Fruit fly (Drosophila melanogaster) whole organism, wandering third instar larva: ENCODE measurements around the gene slou.

Experiments
- Abd-B ChIP-seq: fragments of >200 bp; optimal IDR thresholded peaks from 2 replicates; lab custom pipeline; 2017; ENCODE audit warnings: missing biosample characterization, missing genetic modification characterization
- CG32264 ChIP-seq: fragments of 200-800 bp; sonication (Bioruptor generic); optimal IDR thresholded peaks from 2 replicates; lab custom pipeline; 2016; ENCODE audit warnings: missing biosample characterization, missing genetic modification characterization
- CG9705 ChIP-seq: fragments of 200-800 bp; sonication (Bioruptor generic); optimal IDR thresholded peaks from 2 replicates; lab custom pipeline; 2018; ENCODE audit warnings: missing biosample characterization, mild to moderate bottlenecking, missing genetic modification characterization
- CrebA ChIP-seq: fragments of 200-800 bp; sonication (Bioruptor generic); optimal IDR thresholded peaks from 2 replicates; lab custom pipeline; 2016; ENCODE audit warnings: missing biosample characterization, mild to moderate bottlenecking, missing genetic modification characterization, borderline replicate concordance
- Dfd ChIP-seq: fragments of >200 bp; optimal IDR thresholded peaks from 2 replicates; lab custom pipeline; 2017; ENCODE audit warnings: missing biosample characterization, missing genetic modification characterization
- Dif ChIP-seq: fragments of 200-275, 200-300 bp; sonication (Bioruptor generic); optimal IDR thresholded peaks from 2 replicates; lab custom pipeline; 2018; ENCODE audit warnings: missing biosample characterization, missing genetic modification characterization; ENCODE audit not compliant: partially characterized antibody
- GATAd ChIP-seq: sonication (Bioruptor generic); optimal IDR thresholded peaks from 2 replicates; lab custom pipeline; 2016; ENCODE audit warnings: missing biosample characterization, missing genetic modification characterization
- HLH106 ChIP-seq: fragments of 200-800 bp; optimal IDR thresholded peaks from 3 replicates; lab custom pipeline; 2019; ENCODE audit warnings: missing biosample characterization, mild to moderate bottlenecking, missing genetic modification characterization, moderate library complexity
- Hnf4 ChIP-seq: fragments of 200-800 bp; sonication (Bioruptor generic); optimal IDR thresholded peaks from 2 replicates; lab custom pipeline; 2016; ENCODE audit warnings: missing biosample characterization, mild to moderate bottlenecking, missing genetic modification characterization
- Hr78 ChIP-seq: fragments of >200 bp; optimal IDR thresholded peaks from 2 replicates; lab custom pipeline; 2017; ENCODE audit warnings: missing biosample characterization, missing genetic modification characterization
- Hr83 ChIP-seq: fragments of 200-300 bp; sonication (Bioruptor generic); optimal IDR thresholded peaks from 2 replicates; lab custom pipeline; 2016; ENCODE audit warnings: missing biosample characterization, mild to moderate bottlenecking, missing genetic modification characterization, moderate library complexity; ENCODE audit not compliant: poor library complexity, severe bottlenecking
- Jra ChIP-seq: sonication (Bioruptor generic); optimal IDR thresholded peaks from 2 replicates; lab custom pipeline; 2016; ENCODE audit warnings: missing biosample characterization, missing genetic modification characterization
- Mio ChIP-seq: sonication (Bioruptor generic); optimal IDR thresholded peaks from 2 replicates; lab custom pipeline; 2016; ENCODE audit warnings: missing biosample characterization, missing genetic modification characterization
- Myc ChIP-seq: fragments of >200 bp; optimal IDR thresholded peaks from 2 replicates; lab custom pipeline; 2017
- N ChIP-seq: fragments of >200 bp; optimal IDR thresholded peaks from 2 replicates; lab custom pipeline; 2018; ENCODE audit warnings: missing biosample characterization, missing external identifiers, missing genetic modification characterization
- OdsH ChIP-seq: fragments of 200-800 bp; sonication (Bioruptor generic); optimal IDR thresholded peaks from 2 replicates; lab custom pipeline; 2016; ENCODE audit warnings: missing biosample characterization, mild to moderate bottlenecking, missing genetic modification characterization
- Rel ChIP-seq, 2 experiments: fragments of 200-800 bp; sonication (Bioruptor generic) in 1 of 2; optimal IDR thresholded peaks; 2 replicates in 1 of 2; 3 replicates in 1 of 2; lab custom pipeline; 2016 to 2019; ENCODE audit warnings: mild to moderate bottlenecking in 2 of 2, missing biosample characterization in 2 of 2, missing genetic modification characterization in 2 of 2, moderate library complexity in 1 of 2
- Sp1 ChIP-seq: fragments of 200-800 bp; sonication (Bioruptor generic); optimal IDR thresholded peaks from 3 replicates; lab custom pipeline; 2019; ENCODE audit warnings: missing biosample characterization, mild to moderate bottlenecking, missing genetic modification characterization, moderate library complexity
- Vsx2 ChIP-seq: fragments of 200-300, 225-300 bp; sonication (Bioruptor generic); optimal IDR thresholded peaks from 2 replicates; lab custom pipeline; 2018; ENCODE audit warnings: missing biosample characterization, missing genetic modification characterization; ENCODE audit not compliant: partially characterized antibody
- br ChIP-seq: fragments of 200-800 bp; sonication (Bioruptor generic); optimal IDR thresholded peaks from 2 replicates; lab custom pipeline; 2016; ENCODE audit warnings: missing biosample characterization, missing genetic modification characterization
- brk ChIP-seq: fragments of 200-800 bp; sonication (Bioruptor generic); optimal IDR thresholded peaks from 2 replicates; lab custom pipeline; 2016; ENCODE audit warnings: missing biosample characterization, mild to moderate bottlenecking, missing genetic modification characterization
- dl ChIP-seq, 2 experiments: fragments of 175-275, 200-275 bp in 1 of 2; fragments of 200-275 bp in 1 of 2; sonication (Bioruptor generic); optimal IDR thresholded peaks; lab custom pipeline; 2018; ENCODE audit warnings: mild to moderate bottlenecking in 2 of 2, missing biosample characterization in 2 of 2, missing genetic modification characterization in 2 of 2, moderate library complexity in 2 of 2; ENCODE audit not compliant: partially characterized antibody in 2 of 2, insufficient read depth in 1 of 2
- dmrt93B ChIP-seq: fragments of 200-800 bp; sonication (Bioruptor generic); optimal IDR thresholded peaks from 2 replicates; lab custom pipeline; 2018; ENCODE audit warnings: missing biosample characterization, mild to moderate bottlenecking, missing genetic modification characterization
- dsf ChIP-seq: sonication (Bioruptor generic); optimal IDR thresholded peaks from 2 replicates; lab custom pipeline; 2016; ENCODE audit warnings: missing biosample characterization, missing genetic modification characterization, borderline replicate concordance
- ey ChIP-seq: fragments of 200-800 bp; sonication (Bioruptor generic); optimal IDR thresholded peaks from 2 replicates; lab custom pipeline; 2016; ENCODE audit warnings: missing biosample characterization, missing genetic modification characterization
- foxo ChIP-seq, 2 experiments: fragments of 200-800 bp; sonication (Bioruptor generic); optimal IDR thresholded peaks; 2 replicates in 1 of 2; 3 replicates in 1 of 2; lab custom pipeline; 2016 to 2017; ENCODE audit warnings: missing biosample characterization in 2 of 2, missing genetic modification characterization in 2 of 2
- fru ChIP-seq: fragments of 200-800 bp; sonication (Bioruptor generic); optimal IDR thresholded peaks from 3 replicates; lab custom pipeline; 2016; ENCODE audit warnings: missing biosample characterization, mild to moderate bottlenecking, missing genetic modification characterization
- h ChIP-seq: fragments of 200-800 bp; sonication (Bioruptor generic); optimal IDR thresholded peaks from 3 replicates; lab custom pipeline; 2016; ENCODE audit warnings: missing biosample characterization, mild to moderate bottlenecking, missing genetic modification characterization
- jim ChIP-seq: fragments of 175-275, 200-325 bp; sonication (Bioruptor generic); optimal IDR thresholded peaks from 2 replicates; lab custom pipeline; 2016; ENCODE audit warnings: missing biosample characterization, mild to moderate bottlenecking, missing genetic modification characterization
- lola ChIP-seq: fragments of >200 bp; optimal IDR thresholded peaks from 2 replicates; lab custom pipeline; 2017; ENCODE audit warnings: missing biosample characterization, missing genetic modification characterization
- pan ChIP-seq: fragments of >200 bp; optimal IDR thresholded peaks from 2 replicates; lab custom pipeline; 2017
- psq ChIP-seq: fragments of 200-800 bp; sonication (Bioruptor generic); optimal IDR thresholded peaks from 3 replicates; lab custom pipeline; 2017; ENCODE audit warnings: missing biosample characterization, mild to moderate bottlenecking, missing genetic modification characterization, moderate library complexity
- rgr ChIP-seq: fragments of 200-800 bp; sonication (Bioruptor generic); optimal IDR thresholded peaks from 3 replicates; lab custom pipeline; 2016; ENCODE audit warnings: missing biosample characterization, mild to moderate bottlenecking, missing genetic modification characterization
- sage ChIP-seq: fragments of 200-800 bp; sonication (Bioruptor generic); optimal IDR thresholded peaks from 2 replicates; lab custom pipeline; 2016; ENCODE audit warnings: missing biosample characterization, mild to moderate bottlenecking, missing genetic modification characterization
- sv ChIP-seq: fragments of 200-800 bp; sonication (Bioruptor generic); optimal IDR thresholded peaks from 3 replicates; lab custom pipeline; 2016; ENCODE audit warnings: missing biosample characterization, missing genetic modification characterization
- tai ChIP-seq: sonication (Bioruptor generic); optimal IDR thresholded peaks from 2 replicates; lab custom pipeline; 2016; ENCODE audit warnings: missing biosample characterization, missing genetic modification characterization
- usp ChIP-seq: fragments of >200 bp; optimal IDR thresholded peaks from 2 replicates; lab custom pipeline; 2017; ENCODE audit warnings: missing biosample characterization, missing genetic modification characterization
- woc ChIP-seq: sonication (Bioruptor generic); optimal IDR thresholded peaks from 2 replicates; lab custom pipeline; 2016; ENCODE audit warnings: missing biosample characterization, mild to moderate bottlenecking, missing genetic modification characterization

Gene slou

DNA sequence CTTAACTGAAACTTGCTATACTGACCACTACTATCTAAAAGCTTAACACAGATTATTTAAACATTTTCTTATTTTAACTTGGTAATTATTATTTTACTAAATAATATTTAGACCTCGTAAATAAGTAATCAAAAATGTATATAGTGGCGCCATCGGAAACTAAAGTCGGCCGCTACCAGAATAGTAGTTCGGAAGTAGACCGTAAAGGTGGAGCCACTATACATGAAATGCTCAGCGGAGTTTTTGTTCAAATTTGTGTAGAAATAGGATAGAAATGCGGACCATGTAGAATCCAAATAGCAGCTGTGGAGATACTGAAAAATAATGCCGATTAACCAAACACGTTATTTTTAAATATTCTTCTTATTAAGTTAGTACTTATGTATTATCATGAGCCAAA is 36.8 kb downstream of the slou start:
- TF ChIP-seq Sp1 (peak; percentile 88), Abd-B (no peak), CG32264 (GFP tag; lab: Kevin White, UChicago) (peak; percentile 68), ey (GFP tag; lab: Kevin White, UChicago) (peak; percentile 88), h (GFP tag; lab: Kevin White, UChicago) (peak; percentile 96), brk (GFP tag; lab: Kevin White, UChicago) (peak; percentile 91), psq (GFP tag; lab: Kevin White, UChicago) (peak; percentile 85), dsf (GFP tag; lab: Kevin White, UChicago) (peak; percentile 84), CG9705 (GFP tag; lab: Kevin White, UChicago) (peak; percentile 98), rgr (peak; percentile 99), Hr83 (peak; percentile 99), Mio (peak; percentile 81), lola (GFP tag; lab: Kevin White, UChicago) (no peak), Rel (GFP tag; optimal IDR thresholded peaks at IDR 0.05; lab: Kevin White, UChicago) (no peak), Rel (tag; optimal IDR thresholded peaks at IDR 0.05; lab: Kevin White, UChicago) (no peak), Hr78 (no peak), HLH106 (peak; percentile 94), br (GFP tag; lab: Kevin White, UChicago) (peak; percentile 94), Dfd (GFP tag; lab: Kevin White, UChicago) (no peak), foxo (GFP tag; optimal IDR thresholded peaks at IDR 0.05; lab: Kevin White, UChicago) (peak; percentile 33 to 96), tai (GFP tag; lab: Kevin White, UChicago) (peak; percentile 88), fru (GFP tag; lab: Kevin White, UChicago) (peak; percentile 92), Vsx2 (GFP tag; lab: Kevin White, UChicago) (no peak), jim (GFP tag; lab: Kevin White, UChicago) (no peak), OdsH (GFP tag; lab: Kevin White, UChicago) (peak; percentile 95), pan (lab: Kevin White, UChicago) (no peak), GATAd (peak; percentile 76), dmrt93B (peak; percentile 98), N (GFP tag; lab: Kevin White, UChicago) (no peak), usp (no peak), Myc (peak; percentile 63), dl (GFP tag; optimal IDR thresholded peaks at IDR 0.05; lab: Kevin White, UChicago; ENCODE audit: insufficient read depth in 1 of 2, partially characterized antibody in 2 of 2) (no peak), Hnf4 (GFP tag; lab: Kevin White, UChicago) (peak; percentile 94), sv (peak; percentile 96), woc (peak; percentile 19), Dif (GFP tag; lab: Kevin White, UChicago) (no peak), CrebA (GFP tag; lab: Kevin White, UChicago) (no peak), sage (peak; percentile 72), Jra (GFP tag; lab: Kevin White, UChicago) (peak; percentile 82)

DNA sequence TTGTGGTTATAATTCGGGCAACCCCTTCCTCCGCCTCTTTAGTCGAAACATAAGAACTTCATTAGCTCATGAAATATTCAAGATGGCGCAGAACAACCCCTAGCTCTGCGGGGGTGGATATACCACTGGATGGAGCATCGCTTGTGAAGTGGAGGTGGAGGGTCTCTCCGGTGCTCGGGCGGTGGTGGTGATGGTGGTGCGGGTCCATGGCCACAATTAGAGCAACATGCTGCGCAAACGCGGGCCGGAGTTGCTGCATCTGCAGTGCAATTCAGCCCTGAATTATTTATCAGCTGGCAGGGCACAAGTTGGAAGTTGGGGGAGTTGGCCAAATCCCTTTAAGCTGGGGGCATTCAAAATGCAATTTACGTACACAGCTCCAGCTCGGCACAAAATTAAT is 46.0 kb downstream of the slou start:
- TF ChIP-seq ey (GFP tag; lab: Kevin White, UChicago) (no peak), Vsx2 (GFP tag; lab: Kevin White, UChicago) (peak; percentile 41)

- no peak for TF ChIP-seq sage
- TF ChIP-seq Jra (GFP tag; lab: Kevin White, UChicago): no peak
- TF ChIP-seq CG32264 (GFP tag; lab: Kevin White, UChicago): no peak
- no peak for TF ChIP-seq fru (GFP tag; lab: Kevin White, UChicago)
- no peak for TF ChIP-seq dsf (GFP tag; lab: Kevin White, UChicago)
- TF ChIP-seq Mio: no peak
- TF ChIP-seq woc: no peak
- TF ChIP-seq pan (lab: Kevin White, UChicago): no peak
- TF ChIP-seq jim (GFP tag; lab: Kevin White, UChicago): no peak
- TF ChIP-seq Hr83: no peak
Measured at dm6 chr3R:21506270-21506669, 50.7 kb downstream of the slou start.
